Worm (Caenorhabditis elegans) whole organism, L4 larva: ENCODE data around the gene T22F3.8.
A peak's percentile ranks its signal among the peaks of the same experiment; 100 is the strongest.

Source experiments
- D1046.2 ChIP-seq: fragments of 200-800 bp; sonication (Bioruptor generic); IDR thresholded peaks from 2 replicates; pipeline ENCODE4 v1.3.6; 2022; ENCODE audit warnings: missing genetic modification characterization, missing compliant biosample characterization
- F26F4.8 ChIP-seq: fragments of 200-800 bp; sonication (Bioruptor generic); conservative IDR thresholded peaks from 2 replicates; pipeline ENCODE4 v1.3.6; 2022; ENCODE audit warnings: missing genetic modification characterization, missing compliant biosample characterization
- F49E8.2 ChIP-seq: sonication (generic microtip); optimal IDR thresholded peaks from 2 replicates; lab custom pipeline; 2016; ENCODE audit warnings: missing compliant biosample characterization, mild to moderate bottlenecking, missing genetic modification characterization, borderline replicate concordance
- T20F7.1 ChIP-seq: fragments of 200-800 bp; sonication (Bioruptor generic); optimal IDR thresholded peaks from 2 replicates; lab custom pipeline; 2018; ENCODE audit warnings: mild to moderate bottlenecking, missing genetic modification characterization, missing compliant biosample characterization
- Y105C5A.15 ChIP-seq: fragments of 200-800 bp; sonication (Bioruptor generic); IDR thresholded peaks from 2 replicates; pipeline ENCODE4 v1.3.6; 2022; ENCODE audit warnings: missing genetic modification characterization, missing compliant biosample characterization
- Y48G9A.11 ChIP-seq: fragments of 200-800 bp; sonication (Bioruptor generic); IDR thresholded peaks from 2 replicates; pipeline ENCODE4 v1.3.6; 2022; ENCODE audit warnings: missing genetic modification reagents, missing genetic modification characterization, missing compliant biosample characterization
- ZK337.2 ChIP-seq: fragments of 200-800 bp; sonication (Bioruptor generic); IDR thresholded peaks from 2 replicates; pipeline ENCODE4 v1.3.6; 2022; ENCODE audit warnings: missing genetic modification reagents, missing genetic modification characterization, missing compliant biosample characterization
- ama-1 ChIP-seq: fragments of 150-350 bp; optimal IDR thresholded peaks from 2 replicates; lab custom pipeline; 2014; ENCODE audit warnings: inconsistent platforms, mixed read lengths
- ceh-20 ChIP-seq: fragments of 200-800 bp; sonication (Bioruptor generic); IDR thresholded peaks from 2 replicates; pipeline ENCODE4 v1.3.6; 2022; ENCODE audit warnings: missing genetic modification reagents, missing genetic modification characterization, missing compliant biosample characterization
- ceh-62 ChIP-seq: sonication (generic microtip); optimal IDR thresholded peaks from 2 replicates; lab custom pipeline; 2017; ENCODE audit warnings: missing biosample characterization, missing genetic modification characterization
- ceh-82 ChIP-seq: sonication (generic microtip); optimal IDR thresholded peaks from 2 replicates; lab custom pipeline; 2017; ENCODE audit warnings: missing biosample characterization, missing genetic modification characterization
- ctbp-1 ChIP-seq: fragments of 200-800 bp; sonication (Bioruptor generic); IDR thresholded peaks from 2 replicates; pipeline ENCODE4 v1.3.6; 2022; ENCODE audit warnings: missing genetic modification reagents, missing genetic modification characterization, missing compliant biosample characterization
- daf-16 ChIP-seq, 3 experiments: sonication (generic microtip); optimal IDR thresholded peaks; 2 replicates each; lab custom pipeline; 2016 to 2017; ENCODE audit warnings: missing genetic modification characterization in 3 of 3, missing genetic modification reagents in 3 of 3, mild to moderate bottlenecking in 2 of 3, missing compliant biosample characterization in 2 of 3, missing biosample characterization in 1 of 3, moderate library complexity in 1 of 3
- dmd-6 ChIP-seq: fragments of 200-800 bp; sonication (Bioruptor generic); IDR thresholded peaks from 2 replicates; pipeline ENCODE4 v1.3.6; 2022; ENCODE audit warnings: missing genetic modification reagents, missing genetic modification characterization, missing compliant biosample characterization
- dmd-8 ChIP-seq: fragments of 200-800 bp; sonication (Bioruptor generic); IDR thresholded peaks from 2 replicates; pipeline ENCODE4 v1.3.6; 2022; ENCODE audit warnings: missing genetic modification characterization, missing compliant biosample characterization
- dve-1 ChIP-seq: sonication (generic microtip); optimal IDR thresholded peaks from 2 replicates; lab custom pipeline; 2017; ENCODE audit warnings: antibody characterized with exemption, mild to moderate bottlenecking, missing genetic modification characterization, missing compliant biosample characterization; ENCODE audit not compliant: insufficient read depth
- egl-43 ChIP-seq: fragments of 200-800 bp; sonication (Bioruptor generic); IDR thresholded peaks from 2 replicates; pipeline ENCODE4 v1.3.6; 2022; ENCODE audit warnings: missing genetic modification reagents, missing genetic modification characterization, missing compliant biosample characterization
- hif-1 ChIP-seq, 2 experiments: sonication (generic microtip); optimal IDR thresholded peaks; 2 replicates each; lab custom pipeline; 2016 to 2017; ENCODE audit warnings: missing compliant biosample characterization in 2 of 2, missing genetic modification characterization in 2 of 2, missing genetic modification reagents in 2 of 2, missing genotype in 2 of 2, mild to moderate bottlenecking in 1 of 2
- hlh-11 ChIP-seq: fragments of 200-800 bp; sonication (Bioruptor generic); optimal IDR thresholded peaks from 2 replicates; lab custom pipeline; 2018; ENCODE audit warnings: mild to moderate bottlenecking, missing genetic modification characterization, missing compliant biosample characterization
- hlh-30 ChIP-seq: sonication (generic microtip); optimal IDR thresholded peaks from 2 replicates; lab custom pipeline; 2017; ENCODE audit warnings: antibody characterized with exemption, mild to moderate bottlenecking, missing genetic modification characterization, missing compliant biosample characterization; ENCODE audit not compliant: insufficient read depth
- hmg-1.1 ChIP-seq: fragments of 200-800 bp; sonication (Bioruptor generic); IDR thresholded peaks from 2 replicates; pipeline ENCODE4 v1.3.6; 2022; ENCODE audit warnings: missing genetic modification reagents, missing genetic modification characterization, missing compliant biosample characterization
- lin-1 ChIP-seq: fragments of 200-800 bp; sonication (Bioruptor generic); IDR thresholded peaks from 2 replicates; pipeline ENCODE4 v1.3.6; 2022; ENCODE audit warnings: missing genetic modification reagents, missing genetic modification characterization, missing compliant biosample characterization
- lin-15B ChIP-seq: fragments of 150-350 bp; sonication (generic microtip); optimal IDR thresholded peaks from 3 replicates; lab custom pipeline; 2014; ENCODE audit warnings: missing biosample characterization, missing genetic modification characterization
- lin-29 ChIP-seq: fragments of 200-800 bp; sonication (Bioruptor generic); IDR thresholded peaks from 2 replicates; pipeline ENCODE4 v1.3.6; 2022; ENCODE audit warnings: missing genetic modification reagents, missing genetic modification characterization, missing compliant biosample characterization
- lin-38 ChIP-seq: fragments of 200-800 bp; sonication (Bioruptor generic); IDR thresholded peaks from 2 replicates; pipeline ENCODE4 v1.3.6; 2022; ENCODE audit warnings: missing genetic modification reagents, missing genetic modification characterization, missing compliant biosample characterization
- madf-5 ChIP-seq, 2 experiments: fragments of 200-800 bp; sonication (Bioruptor generic); IDR thresholded peaks; 2 replicates each; pipeline ENCODE4 v1.3.6; 2022; ENCODE audit warnings: missing compliant biosample characterization in 2 of 2, missing genetic modification characterization in 2 of 2
- mdl-1 ChIP-seq, 2 experiments: fragments of 150-350 bp in 1 of 2; sonication (generic microtip) in 1 of 2; optimal IDR thresholded peaks; 2 replicates each; lab custom pipeline; 2014 to 2017; ENCODE audit warnings: missing biosample characterization in 2 of 2, missing genetic modification characterization in 2 of 2
- mep-1 ChIP-seq: fragments of 150-350 bp; sonication (generic microtip); optimal IDR thresholded peaks from 3 replicates; lab custom pipeline; 2014; ENCODE audit warnings: missing biosample characterization, missing genetic modification characterization
- nhr-10 ChIP-seq: fragments of 150-350 bp; optimal IDR thresholded peaks from 2 replicates; lab custom pipeline; 2014; ENCODE audit warnings: missing biosample characterization, missing genetic modification characterization
- nhr-102 ChIP-seq: sonication (generic microtip); optimal IDR thresholded peaks from 2 replicates; lab custom pipeline; 2016; ENCODE audit warnings: mild to moderate bottlenecking, missing genetic modification characterization, moderate library complexity, missing compliant biosample characterization
- nhr-25 ChIP-seq: sonication (generic microtip); optimal IDR thresholded peaks from 2 replicates; lab custom pipeline; 2017; ENCODE audit warnings: missing genetic modification characterization, mild to moderate bottlenecking, missing compliant biosample characterization, antibody characterized with exemption, moderate library complexity, borderline replicate concordance; ENCODE audit not compliant: insufficient read depth
- nhr-41 ChIP-seq: fragments of 200-800 bp; sonication (Bioruptor generic); IDR thresholded peaks from 2 replicates; pipeline ENCODE4 v1.3.6; 2022; ENCODE audit warnings: missing genetic modification reagents, missing genetic modification characterization, missing compliant biosample characterization
- nhr-76 ChIP-seq: fragments of 150-350 bp; optimal IDR thresholded peaks from 2 replicates; lab custom pipeline; 2014; ENCODE audit warnings: missing biosample characterization, missing genetic modification characterization
- pha-4 ChIP-seq, 2 experiments: fragments of 150-350 bp in 1 of 2; fragments of 200-800 bp in 1 of 2; sonication (Bioruptor generic) in 1 of 2; IDR thresholded peaks in 1 of 2; optimal IDR thresholded peaks in 1 of 2; 2 replicates each; pipeline versions ENCODE4 v1.3.6 to Lab custom; 2014 to 2022; ENCODE audit warnings: missing genetic modification characterization in 2 of 2, missing genetic modification reagents in 2 of 2, missing biosample characterization in 1 of 2, missing compliant biosample characterization in 1 of 2
- php-3 ChIP-seq: fragments of 200-800 bp; sonication (Bioruptor generic); IDR thresholded peaks from 2 replicates; pipeline ENCODE4 v1.3.6; 2022; ENCODE audit warnings: missing genetic modification reagents, missing genetic modification characterization, missing compliant biosample characterization
- set-16 ChIP-seq: fragments of 200-800 bp; sonication (Bioruptor generic); IDR thresholded peaks from 2 replicates; pipeline ENCODE4 v1.3.6; 2022; ENCODE audit warnings: missing genetic modification reagents, missing genetic modification characterization, missing compliant biosample characterization
- skn-1 ChIP-seq: fragments of 150-350 bp; optimal IDR thresholded peaks from 2 replicates; lab custom pipeline; 2014; ENCODE audit warnings: missing biosample characterization, missing genetic modification characterization
- tra-1 ChIP-seq: fragments of 200-800 bp; sonication (Bioruptor generic); IDR thresholded peaks from 2 replicates; pipeline ENCODE4 v1.3.6; 2022; ENCODE audit warnings: missing genetic modification reagents, missing genetic modification characterization, missing compliant biosample characterization
- unc-130 ChIP-seq: sonication (generic microtip); optimal IDR thresholded peaks from 2 replicates; lab custom pipeline; 2016; ENCODE audit warnings: missing genetic modification reagents, missing genetic modification characterization, missing compliant biosample characterization
- unc-62 ChIP-seq, 3 experiments: fragments of 150-350 bp in 1 of 3; sonication (generic microtip); optimal IDR thresholded peaks in 2 of 3; peaks in 1 of 3; 1 replicate in 1 of 3; 2 replicates in 2 of 3; lab custom pipeline; 2014 to 2017; ENCODE audit warnings: missing biosample characterization in 3 of 3, missing genetic modification characterization in 3 of 3, missing genetic modification reagents in 3 of 3, missing genotype in 1 of 3
- vab-7 ChIP-seq: fragments of 200-800 bp; sonication (Bioruptor generic); IDR thresholded peaks from 2 replicates; pipeline ENCODE4 v1.3.6; 2022; ENCODE audit warnings: missing genetic modification reagents, missing genetic modification characterization, missing compliant biosample characterization
- zfp-2 ChIP-seq: sonication (generic microtip); optimal IDR thresholded peaks from 2 replicates; lab custom pipeline; 2016; ENCODE audit warnings: mild to moderate bottlenecking, missing genetic modification characterization, missing compliant biosample characterization
- zip-2 ChIP-seq: fragments of 150-350 bp; optimal IDR thresholded peaks from 2 replicates; lab custom pipeline; 2014; ENCODE audit warnings: missing biosample characterization, missing genetic modification characterization

The T22F3.8 gene

ce11 chrV:3587633-3588032 is 17.6 kb downstream of the T22F3.8 start (continued):
- TF ChIP-seq set-16 (GFP tag; lab: Robert Waterston, UW) (peak; percentile 35), nhr-10 (tag; lab: Kevin White, UChicago) (no peak), dve-1 (tag; lab: Kevin White, UChicago) (peak; percentile 23), dmd-6 (GFP tag; lab: Robert Waterston, UW) (no peak), dmd-8 (GFP tag; lab: Robert Waterston, UW) (no peak), ceh-62 (tag; lab: Kevin White, UChicago) (no peak)

ce11 chrV:3586014-3586689 is 19.1 kb downstream of the T22F3.8 start, which contains the start of the genes rpl-11.1 and T22F3.2:
rpl-11.1 (minus strand) TSS chrV:3586064.
T22F3.2 (plus strand) TSS chrV:3586639.
- TF ChIP-seq lin-15B (tag; lab: Kevin White, UChicago), result no peak
- no peak for TF ChIP-seq ctbp-1 (GFP tag; lab: Robert Waterston, UW)
- TF ChIP-seq hlh-11 (tag; lab: Kevin White, UChicago), result peak; percentile 5
- TF ChIP-seq F26F4.8 (GFP tag; lab: Robert Waterston, UW), result no peak
- TF ChIP-seq mep-1, result peak; percentile 9
- no peak for TF ChIP-seq php-3 (GFP tag; lab: Robert Waterston, UW)
- peak; percentile 22 for TF ChIP-seq hlh-30 (tag; lab: Kevin White, UChicago)
- TF ChIP-seq lin-1, result no peak
- peak; percentile 42; the same call in 1 of the 2 replicates for TF ChIP-seq hmg-1.1 (GFP tag; lab: Robert Waterston, UW)
- no peak for TF ChIP-seq vab-7
- no peak for TF ChIP-seq pha-4 (GFP tag; IDR thresholded peaks at IDR 0.05; lab: Robert Waterston, UW)
- TF ChIP-seq pha-4 (tag; optimal IDR thresholded peaks at IDR 0.05; lab: Kevin White, UChicago), result no peak
- no peak for TF ChIP-seq ceh-20 (GFP tag; lab: Robert Waterston, UW)
- no peak for TF ChIP-seq nhr-41 (GFP tag; lab: Robert Waterston, UW)
- TF ChIP-seq unc-62 (GFP tag; optimal IDR thresholded peaks at IDR 0.05 in 1 of 2; lab: Kevin White, UChicago), result peak in 1 of 2 experiments; percentile 47
- no peak for TF ChIP-seq unc-62 (tag; optimal IDR thresholded peaks at IDR 0.05; lab: Kevin White, UChicago)
- TF ChIP-seq daf-16 (GFP tag; optimal IDR thresholded peaks at IDR 0.05; lab: Kevin White, UChicago), result no peak
- TF ChIP-seq daf-16 (tag; optimal IDR thresholded peaks at IDR 0.05; lab: Kevin White, UChicago), result peak; percentile 9
- TF ChIP-seq ceh-82, result no peak
- TF ChIP-seq skn-1, result no peak
- peak in 1 of 2 experiments; percentile 34 for TF ChIP-seq mdl-1 (tag; optimal IDR thresholded peaks at IDR 0.05; lab: Kevin White, UChicago)
- TF ChIP-seq nhr-25 (tag; lab: Kevin White, UChicago), result no peak
- TF ChIP-seq egl-43 (GFP tag; lab: Robert Waterston, UW), result no peak
- TF ChIP-seq Y105C5A.15 (GFP tag; lab: Robert Waterston, UW), result no peak
- 0 out of 2 replicates have a peak, but pooled peaks have one; percentile 24 for TF ChIP-seq D1046.2 (GFP tag; lab: Robert Waterston, UW)
- peak in 1 of 2 experiments; percentile 34 for TF ChIP-seq hif-1 (tag; optimal IDR thresholded peaks at IDR 0.05; lab: Kevin White, UChicago)
- TF ChIP-seq nhr-102 (tag; lab: Kevin White, UChicago), result no peak
- no peak for TF ChIP-seq ama-1
- TF ChIP-seq lin-38 (GFP tag; lab: Robert Waterston, UW), result no peak
- TF ChIP-seq, all 104 proteins: peak for 9

- TF ChIP-seq lin-29 (GFP tag; lab: Robert Waterston, UW), result no peak
- peak; percentile 54 for TF ChIP-seq unc-130 (GFP tag; lab: Kevin White, UChicago)
- TF ChIP-seq dmd-6 (GFP tag; lab: Robert Waterston, UW), result no peak
- no peak for TF ChIP-seq zip-2
- peak; percentile 87 for TF ChIP-seq ama-1
- TF ChIP-seq dmd-8 (GFP tag; lab: Robert Waterston, UW), result peak; percentile 40; the same call in 1 of the 2 replicates
- no peak for TF ChIP-seq T20F7.1 (GFP tag; lab: Kevin White, UChicago)
- peak; percentile 13; the same call in 1 of the 2 replicates for TF ChIP-seq ctbp-1 (GFP tag; lab: Robert Waterston, UW)
- TF ChIP-seq nhr-102 (tag; lab: Kevin White, UChicago), result peak; percentile 22
- TF ChIP-seq ZK337.2 (GFP tag; lab: Robert Waterston, UW), result 0 out of 2 replicates have a peak, but pooled peaks have one; percentile 14
- 0 out of 2 replicates have a peak, but pooled peaks have one; percentile 14 for TF ChIP-seq vab-7
- no peak for TF ChIP-seq tra-1 (GFP tag; lab: Robert Waterston, UW)
- TF ChIP-seq nhr-76 (tag; lab: Kevin White, UChicago), result no peak
- TF ChIP-seq Y48G9A.11 (GFP tag; lab: Robert Waterston, UW), result peak; percentile 78
- peak; percentile 88 for TF ChIP-seq F49E8.2 (tag; lab: Kevin White, UChicago)
- TF ChIP-seq madf-5 (GFP tag; IDR thresholded peaks at IDR 0.05; lab: Robert Waterston, UW), result no peak
- TF ChIP-seq lin-38 (GFP tag; lab: Robert Waterston, UW), result peak; percentile 57
- no peak for TF ChIP-seq zfp-2 (tag; lab: Kevin White, UChicago)
Measured at ce11 chrV:3585011-3585410, 20.2 kb downstream of the T22F3.8 start.
